Worm (Caenorhabditis elegans): ENCODE data around the gene Y41C4A.12.
A peak's percentile ranks its signal among the peaks of the same experiment; 100 is the strongest.

The Y41C4A.12 gene

DNA sequence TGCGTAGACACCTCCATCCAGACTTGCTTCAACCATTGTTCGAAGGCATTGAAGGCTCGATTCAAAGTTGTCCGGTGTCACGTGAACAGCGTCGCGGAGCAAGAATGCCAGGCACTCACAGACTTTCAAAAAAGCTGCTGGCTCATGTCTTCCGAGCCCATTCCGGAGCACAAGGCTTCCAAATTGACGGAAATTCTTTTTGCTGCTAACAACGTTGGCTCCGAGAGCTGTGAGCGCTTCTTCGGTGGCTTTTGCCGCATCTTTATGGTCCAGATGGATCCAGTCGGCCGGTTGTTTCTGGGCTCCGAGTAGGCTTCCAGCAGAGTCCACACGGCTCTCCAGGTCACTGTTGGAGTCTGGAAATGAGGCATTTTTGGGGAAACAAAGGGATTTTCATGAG is 31.4 kb upstream of the Y41C4A.12 start:
- TF ChIP-seq B0019.2 (GFP tag; conservative IDR thresholded peaks at IDR 0.05) (no peak), akir-1 (GFP tag; optimal IDR thresholded peaks at IDR 0.05) (no peak), zfh-2 (GFP tag; conservative IDR thresholded peaks at IDR 0.05) (peak; percentile 53)

DNA sequence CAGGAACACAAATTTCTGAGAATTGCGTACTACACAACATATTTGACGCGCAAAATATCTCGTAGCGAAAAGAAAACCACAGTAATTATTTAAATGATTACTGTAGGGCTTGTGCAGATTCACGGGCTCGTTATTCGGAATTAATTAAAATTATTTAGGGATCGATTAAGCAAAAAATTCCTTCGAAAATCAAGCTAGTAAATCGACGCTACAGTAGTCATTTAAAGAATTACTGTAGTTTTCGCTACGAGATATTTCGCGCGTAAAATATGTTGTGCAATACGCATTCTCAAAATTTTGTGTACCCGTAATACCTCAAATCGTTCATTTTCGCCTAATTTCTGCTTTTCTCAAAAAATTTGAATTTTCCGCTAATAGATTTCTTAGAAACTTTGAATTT is 24.3 kb upstream of the Y41C4A.12 start:
- TF ChIP-seq Y53G8AR.9 (GFP tag; conservative IDR thresholded peaks at IDR 0.05) (no peak), ztf-18 (tag; optimal IDR thresholded peaks at IDR 0.05) (no peak), let-526 (GFP tag; IDR thresholded peaks at IDR 0.05) (no peak), ztf-26 (tag; optimal IDR thresholded peaks at IDR 0.05) (no peak), F33H1.4 (GFP tag; IDR thresholded peaks at IDR 0.05) (0 out of 2 replicates have a peak, but pooled peaks have one; percentile 18), ceh-91 (GFP tag; IDR thresholded peaks at IDR 0.05) (peak; percentile 56; the same call in 1 of the 2 replicates), repo-1 (tag; optimal IDR thresholded peaks at IDR 0.05) (no peak), lsl-1 (GFP tag; optimal IDR thresholded peaks at IDR 0.05) (peak; percentile 50), madf-6 (GFP tag; IDR thresholded peaks at IDR 0.05) (peak; percentile 59), ekl-4 (GFP tag; IDR thresholded peaks at IDR 0.05) (no peak), unc-62 (GFP tag; optimal IDR thresholded peaks at IDR 0.05) (no peak), F52B5.7 (tag; optimal IDR thresholded peaks at IDR 0.05) (no peak), aptf-3 (GFP tag; IDR thresholded peaks at IDR 0.05) (no peak), nhr-80 (tag; optimal IDR thresholded peaks at IDR 0.05) (no peak), ccch-3 (GFP tag; optimal IDR thresholded peaks at IDR 0.05) (no peak), hrde-1 (tag; optimal IDR thresholded peaks at IDR 0.05; ENCODE audit: borderline replicate concordance) (no peak), lag-1 (GFP tag; IDR thresholded peaks at IDR 0.05) (no peak), sptf-2 (GFP tag; optimal IDR thresholded peaks at IDR 0.05) (no peak), cebp-1 (GFP tag; IDR thresholded peaks at IDR 0.05) (no peak), cebp-1 (tag; optimal IDR thresholded peaks at IDR 0.05) (no peak), tbp1 (GFP tag; optimal IDR thresholded peaks at IDR 0.05) (no peak), zim-3 (tag; optimal IDR thresholded peaks at IDR 0.05) (no peak), mcd-1 (GFP tag; IDR thresholded peaks at IDR 0.05) (no peak), die-1 (tag; optimal IDR thresholded peaks at IDR 0.05) (no peak)

DNA sequence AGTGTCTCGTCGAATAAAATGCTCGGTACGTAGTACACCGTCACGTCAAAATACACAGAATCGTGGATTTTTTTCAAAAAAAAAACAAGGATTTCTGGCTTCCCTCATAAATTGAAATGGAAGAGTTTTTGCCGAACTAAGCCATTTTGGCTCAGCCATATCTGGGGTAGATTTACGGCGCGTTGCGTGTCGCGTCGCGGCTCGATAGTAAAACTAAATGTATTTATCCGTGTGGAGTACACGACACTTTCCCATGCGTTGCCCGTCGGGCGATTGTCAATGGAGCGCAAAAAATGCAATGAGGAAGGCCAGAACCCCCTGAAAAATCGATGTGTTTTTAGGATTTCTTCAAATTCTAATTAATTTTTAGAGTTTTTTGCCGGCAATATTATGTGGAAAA is 23.7 kb upstream of the Y41C4A.12 start:
- 0 out of 2 replicates have a peak, but pooled peaks have one; percentile 21 for TF ChIP-seq K11D2.4 (GFP tag; IDR thresholded peaks at IDR 0.05)
- no peak for TF ChIP-seq ceh-100 (GFP tag; IDR thresholded peaks at IDR 0.05)

DNA sequence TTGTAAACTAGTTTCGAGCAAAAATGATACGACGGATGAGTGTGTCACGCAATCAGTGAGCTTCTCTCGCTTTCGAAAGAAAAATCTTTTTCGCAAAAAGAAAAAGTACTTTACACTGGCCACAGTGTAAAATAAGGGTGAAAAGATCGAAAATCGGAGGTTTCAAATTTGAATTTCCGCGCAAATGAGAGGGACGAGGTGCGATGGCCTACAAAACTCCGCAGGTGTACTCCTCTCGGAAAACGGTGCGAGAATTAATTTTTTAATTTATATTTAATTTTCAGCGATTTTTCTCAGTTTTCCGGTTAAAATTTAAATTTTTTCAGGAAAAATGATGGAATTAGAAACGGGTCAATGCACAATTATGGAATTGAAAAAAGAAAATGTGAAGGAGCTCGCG is 20.2 kb upstream of the Y41C4A.12 start, which contains the start of gene mrt-2:
Gene mrt-2 (plus strand): TSS at position 49 of the 400 bp plus-strand sequence.
- TF ChIP-seq T07F8.4 (tag; optimal IDR thresholded peaks at IDR 0.05) (no peak), mxl-1 (tag; optimal IDR thresholded peaks at IDR 0.05) (no peak), unc-130 (GFP tag; optimal IDR thresholded peaks at IDR 0.05) (peak; percentile 73), ceh-100 (GFP tag; IDR thresholded peaks at IDR 0.05) (peak; percentile 57; the same call in 1 of the 2 replicates), efl-1 (GFP tag; optimal IDR thresholded peaks at IDR 0.05) (peak; percentile 56), ztf-22 (GFP tag; optimal IDR thresholded peaks at IDR 0.05) (no peak), hmg-20 (GFP tag; IDR thresholded peaks at IDR 0.05) (0 out of 2 replicates have a peak, but pooled peaks have one; percentile 41), snpc-4 (GFP tag; optimal IDR thresholded peaks at IDR 0.05) (no peak), snpc-4 (tag; optimal IDR thresholded peaks at IDR 0.05) (peak in 1 of 4 experiments; percentile 21), rcor-1 (GFP tag; IDR thresholded peaks at IDR 0.05) (peak; percentile 76), lsl-1 (GFP tag; optimal IDR thresholded peaks at IDR 0.05) (peak; percentile 12), repo-1 (tag; optimal IDR thresholded peaks at IDR 0.05) (no peak), ztf-6 (GFP tag; IDR thresholded peaks at IDR 0.05) (no peak), lin-54 (GFP tag; optimal IDR thresholded peaks at IDR 0.05) (peak; percentile 91), let-607 (tag; optimal IDR thresholded peaks at IDR 0.05) (peak in 1 of 2 experiments; percentile 46), F33H1.4 (GFP tag; IDR thresholded peaks at IDR 0.05) (peak; percentile 54), dpl-1 (GFP tag; optimal IDR thresholded peaks at IDR 0.05) (peak; percentile 55), attf-5 (GFP tag; optimal IDR thresholded peaks at IDR 0.05) (peak; percentile 16), lin-35 (GFP tag; optimal IDR thresholded peaks at IDR 0.05) (peak in 2 of 3 experiments; percentile 35 to 86), B0336.3 (GFP tag; IDR thresholded peaks at IDR 0.05) (peak; percentile 22; the same call in 1 of the 2 replicates)

All from whole organism, young adult.